Worm (Caenorhabditis elegans): ENCODE data around the gene dis-3.

dis-3 gene

ce11 chrIV:10151439-10151997, 54.5 kb downstream of the dis-3 start, which contains the start of gene copg-1 (continued):
- TF ChIP-seq ceh-82 (tag; optimal IDR thresholded peaks at IDR 0.05) (peak in 2 of 3 experiments; percentile 15 to 42), dpl-1 (GFP tag; optimal IDR thresholded peaks at IDR 0.05) (peak; percentile 45 to 74 (median 62)), mab-9 (GFP tag; IDR thresholded peaks at IDR 0.05) (no peak), nhr-47 (tag; optimal IDR thresholded peaks at IDR 0.05) (peak; percentile 67), unc-98 (GFP tag; IDR thresholded peaks at IDR 0.05) (no peak), nhr-71 (tag; optimal IDR thresholded peaks at IDR 0.05) (peak; percentile 65), nhr-90 (tag; optimal IDR thresholded peaks at IDR 0.05; ENCODE audit: poor library complexity) (peak; percentile 13), hlh-17 (GFP tag; optimal IDR thresholded peaks at IDR 0.05; ENCODE audit: borderline replicate concordance) (no peak), lin-13 (GFP tag; optimal IDR thresholded peaks at IDR 0.05) (peak; percentile 6), ama-1 (optimal IDR thresholded peaks at IDR 0.05) (no peak)

DNA sequence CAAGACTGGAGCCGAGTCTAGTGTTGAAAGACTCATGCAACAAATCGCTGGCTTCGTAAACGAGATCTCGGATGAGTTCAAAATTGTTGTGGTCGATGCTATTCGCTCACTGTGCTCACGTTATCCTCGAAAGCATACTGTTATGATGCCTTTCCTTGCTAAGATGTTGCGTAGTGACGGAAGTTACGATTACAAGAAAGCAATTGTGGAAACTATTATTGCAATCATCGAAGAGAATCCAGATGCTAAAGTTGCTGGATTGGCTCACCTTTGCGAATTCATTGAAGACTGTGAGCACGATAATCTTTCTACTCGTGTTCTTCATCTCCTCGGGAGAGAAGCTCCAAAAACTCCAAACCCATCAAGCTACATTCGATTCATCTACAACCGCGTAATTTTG, 56.5 kb downstream of the dis-3 start:
- no peak for TF ChIP-seq efl-1 (optimal IDR thresholded peaks at IDR 0.05)
- TF ChIP-seq efl-1 (GFP tag; optimal IDR thresholded peaks at IDR 0.05 in 1 of 2) = peak in 1 of 2 experiments; percentile 88
- TF ChIP-seq sptf-1 (tag; optimal IDR thresholded peaks at IDR 0.05) = no peak

DNA sequence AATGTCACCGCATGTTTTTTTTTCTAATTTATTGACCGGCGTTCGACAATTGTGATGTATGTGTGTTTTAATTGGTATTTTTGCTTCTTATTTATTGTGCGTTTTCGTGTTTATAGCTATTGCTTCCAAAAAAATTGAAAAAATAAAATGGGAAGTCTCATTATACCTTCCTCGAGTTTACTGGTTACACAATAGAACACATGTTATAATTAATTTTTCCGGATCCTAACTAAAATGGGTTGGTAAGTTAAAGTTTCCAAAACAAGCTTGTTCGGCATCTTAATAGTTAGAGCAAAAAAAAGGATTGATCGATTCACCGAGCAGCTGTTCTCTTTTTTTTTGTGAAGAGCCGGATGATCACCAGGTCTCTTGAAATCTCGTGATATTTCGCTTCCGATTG, 58.5 kb downstream of the dis-3 start, which contains the start of gene ttr-54:
Gene ttr-54, plus strand, starts transcription at position 301 of the 400 bp plus-strand sequence.
- TF ChIP-seq fkh-10 (GFP tag; optimal IDR thresholded peaks at IDR 0.05) (no peak), nhr-71 (tag; optimal IDR thresholded peaks at IDR 0.05) (no peak), elt-3 (tag; optimal IDR thresholded peaks at IDR 0.05) (no peak), rnt-1 (tag; optimal IDR thresholded peaks at IDR 0.05) (peak; percentile 24), ceh-90 (tag; optimal IDR thresholded peaks at IDR 0.05) (no peak)
